Worm (Caenorhabditis elegans): ENCODE measurements around the gene pmt-2.

The pmt-2 gene

DNA sequence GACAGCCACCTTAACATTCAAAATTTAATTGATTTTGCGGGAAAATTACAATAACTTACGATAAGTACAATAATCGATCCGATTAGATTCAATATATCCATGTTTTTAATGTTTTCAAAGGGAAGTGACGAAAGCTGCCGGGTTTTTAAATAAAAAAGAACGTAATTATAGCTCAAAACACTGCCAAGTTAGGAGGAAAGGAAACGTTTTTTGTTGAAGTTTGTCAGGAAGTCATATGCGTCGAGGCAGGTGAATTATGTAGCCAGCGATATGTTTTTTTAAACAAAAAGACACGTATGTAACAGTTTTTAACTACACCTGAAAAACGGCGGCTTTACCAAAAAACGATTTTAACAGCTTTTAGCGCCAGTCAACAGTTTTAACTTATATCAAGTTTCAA, 37.3 kb downstream of the pmt-2 start, which contains the start of gene srx-73:
Gene srx-73, minus strand, starts transcription at position 101 of the 400 bp plus-strand sequence.
- no peak for TF ChIP-seq nhr-11 (tag; optimal IDR thresholded peaks at IDR 0.05)
- TF ChIP-seq nhr-77 (tag; optimal IDR thresholded peaks at IDR 0.05) = no peak
- TF ChIP-seq lin-39 (tag; optimal IDR thresholded peaks at IDR 0.05) = no peak
- TF ChIP-seq ceh-82 (tag; optimal IDR thresholded peaks at IDR 0.05) = no peak
- no peak for TF ChIP-seq aly-2 (tag; optimal IDR thresholded peaks at IDR 0.05)
- no peak for TF ChIP-seq ceh-16 (tag; optimal IDR thresholded peaks at IDR 0.05)
- TF ChIP-seq R02D3.7 (tag; optimal IDR thresholded peaks at IDR 0.05) = no peak
- no peak for TF ChIP-seq elt-1 (tag; optimal IDR thresholded peaks at IDR 0.05)
- no peak for TF ChIP-seq unc-39 (tag; optimal IDR thresholded peaks at IDR 0.05)
- no peak for TF ChIP-seq mdl-1 (tag; optimal IDR thresholded peaks at IDR 0.05)

- TF ChIP-seq sma-9 (GFP tag; optimal IDR thresholded peaks at IDR 0.05) (no peak), sma-9 (tag; optimal IDR thresholded peaks at IDR 0.05) (no peak), nhr-6 (tag; optimal IDR thresholded peaks at IDR 0.05) (no peak), ceh-82 (tag; optimal IDR thresholded peaks at IDR 0.05) (no peak), blmp-1 (tag; optimal IDR thresholded peaks at IDR 0.05; ENCODE audit: insufficient read depth) (no peak), alr-1 (tag; optimal IDR thresholded peaks at IDR 0.05) (no peak), dmd-4 (tag; optimal IDR thresholded peaks at IDR 0.05) (no peak), mbf-1 (tag; optimal IDR thresholded peaks at IDR 0.05) (no peak), elt-1 (tag; optimal IDR thresholded peaks at IDR 0.05) (no peak), ceh-16 (tag; optimal IDR thresholded peaks at IDR 0.05) (no peak), peb-1 (tag; optimal IDR thresholded peaks at IDR 0.05) (no peak), zag-1 (tag; optimal IDR thresholded peaks at IDR 0.05) (no peak), ztf-4 (tag; optimal IDR thresholded peaks at IDR 0.05) (no peak), fos-1 (tag; optimal IDR thresholded peaks at IDR 0.05) (no peak), F13H6.1 (tag; optimal IDR thresholded peaks at IDR 0.05) (no peak), nhr-77 (tag; optimal IDR thresholded peaks at IDR 0.05) (no peak)
These were observed 38.7 kb downstream of the pmt-2 start for ce11 chrV:4667062-4667461.

DNA sequence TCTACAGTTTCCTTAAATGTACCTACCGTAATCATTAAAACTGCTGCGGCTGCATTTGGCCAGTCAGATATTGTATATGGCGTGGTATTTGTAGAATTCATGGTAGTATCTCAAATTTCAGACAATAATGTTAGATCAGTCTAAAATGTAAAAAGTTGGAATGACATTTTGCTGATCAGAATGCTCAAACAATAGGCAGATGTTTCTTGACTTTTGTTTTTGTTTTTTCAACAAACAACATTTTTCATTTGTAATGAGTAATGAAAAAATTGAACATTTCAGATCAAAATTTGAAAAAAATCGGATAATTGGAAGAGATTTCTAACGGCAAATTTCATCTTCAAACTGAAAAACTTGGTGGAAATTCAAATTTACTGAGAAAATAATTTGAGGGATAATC, 40.3 kb downstream of the pmt-2 start, which contains the start of gene srx-77:
Gene srx-77, minus strand, starts transcription at position 101 of the 400 bp plus-strand sequence.
- TF ChIP-seq gmeb-1 (tag; optimal IDR thresholded peaks at IDR 0.05) (no peak), nhr-6 (tag; optimal IDR thresholded peaks at IDR 0.05) (no peak), mab-5 (tag; optimal IDR thresholded peaks at IDR 0.05) (no peak), ztf-4 (tag; optimal IDR thresholded peaks at IDR 0.05) (no peak), C34F6.9 (tag; optimal IDR thresholded peaks at IDR 0.05) (no peak), zag-1 (tag; optimal IDR thresholded peaks at IDR 0.05) (no peak), elt-1 (tag; optimal IDR thresholded peaks at IDR 0.05) (no peak), skn-1 (tag; optimal IDR thresholded peaks at IDR 0.05) (no peak)

DNA sequence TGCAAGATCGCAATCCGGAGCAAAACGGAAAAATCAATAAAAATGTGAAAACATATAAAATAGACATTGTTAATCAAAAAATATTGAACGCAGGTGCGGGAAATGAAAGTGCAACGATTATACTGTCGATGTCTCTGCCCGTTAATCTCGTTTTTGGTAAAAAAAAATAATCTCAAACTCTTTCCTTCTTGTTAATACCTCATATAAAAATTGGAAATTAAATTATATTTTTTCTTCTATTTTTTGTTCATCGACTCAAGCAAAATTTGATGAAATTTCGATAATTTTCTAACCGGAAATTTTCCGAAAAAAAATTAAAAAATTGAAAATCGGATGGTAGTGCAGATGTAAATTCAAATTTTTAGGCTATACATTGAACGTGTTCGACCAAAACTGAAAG, 44.1 kb downstream of the pmt-2 start, which contains the start of gene K03B4.9:
Gene K03B4.9, minus strand, starts transcription at position 101 of the 400 bp plus-strand sequence.
- TF ChIP-seq unc-39 (tag; optimal IDR thresholded peaks at IDR 0.05) = no peak

- no peak for TF ChIP-seq skn-1 (tag; optimal IDR thresholded peaks at IDR 0.05)
- no peak for TF ChIP-seq nhr-129 (tag; optimal IDR thresholded peaks at IDR 0.05)
- no peak for TF ChIP-seq snpc-4 (tag; optimal IDR thresholded peaks at IDR 0.05)
- TF ChIP-seq R02D3.7 (tag; optimal IDR thresholded peaks at IDR 0.05) = no peak
- no peak for TF ChIP-seq blmp-1 (tag; optimal IDR thresholded peaks at IDR 0.05; ENCODE audit: insufficient read depth)
- no peak for TF ChIP-seq nhr-25 (tag; optimal IDR thresholded peaks at IDR 0.05)
- no peak for TF ChIP-seq mbf-1 (tag; optimal IDR thresholded peaks at IDR 0.05)
- no peak for TF ChIP-seq nhr-6 (tag; optimal IDR thresholded peaks at IDR 0.05)
- no peak for TF ChIP-seq ama-1 (optimal IDR thresholded peaks at IDR 0.05)
- TF ChIP-seq nhr-77 (tag; optimal IDR thresholded peaks at IDR 0.05) = no peak
These were observed 46.1 kb downstream of the pmt-2 start, which contains the start of gene K03B4.8 for ce11 chrV:4674506-4674905. TSS of gene K03B4.8 (minus strand) at chrV:4674606.

DNA sequence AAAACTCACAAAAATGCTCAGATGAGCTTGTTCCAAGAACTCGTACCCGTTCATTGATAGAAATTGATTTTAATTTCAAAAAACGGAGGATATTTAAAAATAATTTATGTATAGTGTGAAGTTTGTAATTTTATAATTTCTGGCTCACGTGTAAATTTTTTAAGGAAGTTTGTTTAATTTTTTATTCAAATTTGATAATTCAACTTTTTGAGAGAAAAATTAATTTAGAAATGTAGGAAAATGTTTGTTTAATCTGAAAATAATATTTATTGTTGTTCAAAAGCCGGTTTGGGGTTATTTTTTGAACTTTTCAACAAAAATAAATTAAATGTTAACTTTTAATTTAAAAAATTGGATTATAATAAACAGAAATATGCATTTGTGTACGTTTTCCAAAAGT, 47.7 kb downstream of the pmt-2 start, which contains the start of gene K03B4.6:
Gene K03B4.6, minus strand, starts transcription at position 101 of the 400 bp plus-strand sequence.
- TF ChIP-seq aly-2 (tag; optimal IDR thresholded peaks at IDR 0.05) = no peak
- no peak for TF ChIP-seq zag-1 (tag; optimal IDR thresholded peaks at IDR 0.05)
- TF ChIP-seq lin-13 (GFP tag; optimal IDR thresholded peaks at IDR 0.05) = no peak
- TF ChIP-seq lsy-2 (tag; optimal IDR thresholded peaks at IDR 0.05) = no peak
- no peak for TF ChIP-seq mbf-1 (tag; optimal IDR thresholded peaks at IDR 0.05)
- no peak for TF ChIP-seq elt-1 (tag; optimal IDR thresholded peaks at IDR 0.05)
- TF ChIP-seq unc-39 (tag; optimal IDR thresholded peaks at IDR 0.05) = no peak
- TF ChIP-seq alr-1 (tag; optimal IDR thresholded peaks at IDR 0.05) = no peak

Data from whole organism, L2 larva.